Worm (Caenorhabditis elegans): ENCODE results near the gene hmit-1.2.

The hmit-1.2 gene

DNA sequence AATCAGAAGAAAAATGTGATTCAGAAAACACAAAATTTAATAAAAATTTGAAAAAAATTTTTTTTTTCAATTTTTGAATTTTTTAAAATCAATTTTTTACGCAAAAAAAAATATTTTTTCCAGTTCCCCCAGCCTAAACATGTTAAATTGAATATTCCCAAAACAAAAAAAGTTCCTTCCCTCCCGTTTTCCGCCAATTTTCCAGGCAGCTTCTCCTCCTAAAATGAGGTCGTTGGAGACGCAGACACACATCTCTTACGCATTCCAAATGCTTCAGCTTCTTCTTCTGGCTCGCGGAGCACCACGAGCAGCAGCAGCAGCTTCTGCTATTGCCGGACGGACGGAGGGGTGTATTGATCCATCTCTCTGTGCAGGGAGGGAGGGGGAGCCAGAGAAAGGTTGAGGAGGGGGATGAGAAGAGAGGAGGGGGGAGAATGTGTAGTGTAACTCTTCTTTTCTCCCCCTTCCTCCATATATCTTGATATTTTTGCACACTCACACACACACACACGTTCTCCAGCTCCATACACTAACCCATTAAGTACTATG lies 34.2 kb upstream of the hmit-1.2 start:
- TF ChIP-seq zag-1 (tag; optimal IDR thresholded peaks at IDR 0.05) (peak; percentile 67), mdl-1 (tag; optimal IDR thresholded peaks at IDR 0.05) (peak in 1 of 2 experiments; percentile 55), skn-1 (tag; optimal IDR thresholded peaks at IDR 0.05) (no peak), ztf-11 (tag; optimal IDR thresholded peaks at IDR 0.05) (no peak), alr-1 (tag; optimal IDR thresholded peaks at IDR 0.05) (no peak), unc-39 (tag; optimal IDR thresholded peaks at IDR 0.05) (peak; percentile 31), fos-1 (tag; optimal IDR thresholded peaks at IDR 0.05) (no peak), blmp-1 (tag; optimal IDR thresholded peaks at IDR 0.05; ENCODE audit: insufficient read depth) (no peak), nhr-11 (tag; optimal IDR thresholded peaks at IDR 0.05) (no peak), C34F6.9 (tag; optimal IDR thresholded peaks at IDR 0.05) (peak; percentile 69), unc-62 (GFP tag; optimal IDR thresholded peaks at IDR 0.05) (no peak), unc-55 (GFP tag; optimal IDR thresholded peaks at IDR 0.05) (peak; percentile 76), ztf-4 (tag; optimal IDR thresholded peaks at IDR 0.05) (no peak), ztf-1 (GFP tag; conservative IDR thresholded peaks at IDR 0.05) (no peak), mbf-1 (tag; optimal IDR thresholded peaks at IDR 0.05) (no peak), ama-1 (optimal IDR thresholded peaks at IDR 0.05) (no peak), nhr-6 (tag; optimal IDR thresholded peaks at IDR 0.05) (no peak), sma-3 (GFP tag; optimal IDR thresholded peaks at IDR 0.05) (no peak), lin-39 (tag; optimal IDR thresholded peaks at IDR 0.05) (no peak), nhr-21 (tag; optimal IDR thresholded peaks at IDR 0.05) (no peak), F13H6.1 (tag; optimal IDR thresholded peaks at IDR 0.05) (peak; percentile 6), nhr-10 (tag; optimal IDR thresholded peaks at IDR 0.05) (no peak), lin-11 (tag; optimal IDR thresholded peaks at IDR 0.05) (no peak), nhr-77 (tag; optimal IDR thresholded peaks at IDR 0.05) (no peak), elt-1 (tag; optimal IDR thresholded peaks at IDR 0.05) (no peak), aly-2 (tag; optimal IDR thresholded peaks at IDR 0.05) (no peak), dmd-4 (tag; optimal IDR thresholded peaks at IDR 0.05) (no peak), nhr-129 (tag; optimal IDR thresholded peaks at IDR 0.05) (peak; percentile 52), nhr-237 (tag; optimal IDR thresholded peaks at IDR 0.05) (no peak), R02D3.7 (tag; optimal IDR thresholded peaks at IDR 0.05) (no peak), sem-4 (tag; optimal IDR thresholded peaks at IDR 0.05) (no peak), nhr-25 (tag; optimal IDR thresholded peaks at IDR 0.05) (no peak), elt-3 (tag; optimal IDR thresholded peaks at IDR 0.05) (no peak), egl-27 (tag; optimal IDR thresholded peaks at IDR 0.05) (no peak), lsy-2 (tag; optimal IDR thresholded peaks at IDR 0.05) (peak in 1 of 2 experiments; percentile 64), Y55F3AM.14 (GFP tag; optimal IDR thresholded peaks at IDR 0.05) (no peak), sma-9 (GFP tag; optimal IDR thresholded peaks at IDR 0.05) (no peak), sma-9 (tag; optimal IDR thresholded peaks at IDR 0.05) (no peak), ceh-16 (tag; optimal IDR thresholded peaks at IDR 0.05) (no peak), crh-2 (tag; optimal IDR thresholded peaks at IDR 0.05) (no peak), ZK546.5 (tag; optimal IDR thresholded peaks at IDR 0.05) (no peak), peb-1 (tag; optimal IDR thresholded peaks at IDR 0.05) (no peak), ceh-82 (tag; optimal IDR thresholded peaks at IDR 0.05) (no peak), nhr-23 (tag; optimal IDR thresholded peaks at IDR 0.05) (no peak), gmeb-1 (tag; optimal IDR thresholded peaks at IDR 0.05) (no peak), mab-5 (tag; optimal IDR thresholded peaks at IDR 0.05) (no peak), snpc-4 (tag; optimal IDR thresholded peaks at IDR 0.05) (peak; percentile 62), lin-13 (GFP tag; optimal IDR thresholded peaks at IDR 0.05) (no peak), nhr-12 (tag; optimal IDR thresholded peaks at IDR 0.05) (no peak)
